Fruit fly (Drosophila melanogaster): Measurements from ENCODE around the gene futsch.

futsch gene

DNA sequence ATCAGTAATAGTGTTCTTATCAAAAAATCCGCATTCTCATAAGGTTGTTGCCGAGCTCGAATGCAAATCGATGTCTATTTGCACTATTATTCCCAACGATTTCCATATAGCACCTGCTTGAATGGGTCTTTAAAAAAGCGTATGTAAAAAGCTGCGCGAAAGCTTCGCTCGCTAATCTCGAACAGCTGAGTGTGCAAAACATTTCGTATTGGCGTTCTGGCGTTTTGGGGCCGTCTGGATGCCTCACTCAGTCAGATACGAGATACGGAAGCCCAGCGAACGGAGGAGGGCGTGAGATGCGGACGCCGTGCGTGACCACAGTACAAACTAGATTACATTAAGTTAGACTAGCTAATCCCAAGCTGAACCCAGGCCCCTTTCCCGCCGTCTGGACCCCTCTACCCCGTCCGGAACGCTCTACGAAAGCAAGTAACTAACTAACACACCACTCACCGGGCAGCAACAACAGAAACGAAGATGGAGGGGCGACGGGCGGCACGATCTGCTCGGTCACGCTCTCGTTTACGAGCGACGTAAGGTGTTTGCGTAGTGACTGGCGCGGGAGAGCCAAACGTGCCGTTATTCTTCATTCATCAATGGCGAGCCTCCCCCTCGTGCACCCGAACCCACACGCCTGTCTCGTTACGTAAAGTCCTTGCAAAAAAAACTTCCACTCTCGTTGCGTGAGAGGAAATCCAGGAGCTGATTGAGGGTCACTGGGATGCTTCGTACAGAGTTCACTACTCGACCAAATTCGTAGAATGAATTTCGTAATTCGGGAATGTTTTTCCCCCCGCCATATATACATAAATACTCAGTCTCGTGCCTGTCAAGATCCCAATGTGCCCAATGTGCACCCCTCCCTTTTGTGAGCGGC lies 57.9 kb downstream of the futsch start (continued):
- TF ChIP-seq CG31365 (tag; optimal IDR thresholded peaks at IDR 0.05): no peak
- no peak for TF ChIP-seq gt (GFP tag; IDR thresholded peaks at IDR 0.05)
- no peak for TF ChIP-seq Nf-YA (GFP tag; IDR thresholded peaks at IDR 0.05)
- no peak for TF ChIP-seq mirr (GFP tag; optimal IDR thresholded peaks at IDR 0.05)
- no peak for TF ChIP-seq Dad (GFP tag; optimal IDR thresholded peaks at IDR 0.05)
- TF ChIP-seq ab (GFP tag; optimal IDR thresholded peaks at IDR 0.05): no peak
- TF ChIP-seq sisA (GFP tag; IDR thresholded peaks at IDR 0.05): no peak
- no peak for TF ChIP-seq br (optimal IDR thresholded peaks at IDR 0.05)
- TF ChIP-seq Ada2b (GFP tag; IDR thresholded peaks at IDR 0.05): no peak
- TF ChIP-seq onecut (GFP tag; IDR thresholded peaks at IDR 0.05): no peak
- no peak for TF ChIP-seq CG8290 (GFP tag; optimal IDR thresholded peaks at IDR 0.05)
- TF ChIP-seq CG8290 (tag; optimal IDR thresholded peaks at IDR 0.05): peak in 1 of 2 experiments; percentile 30
- no peak for TF ChIP-seq CG17568 (GFP tag; optimal IDR thresholded peaks at IDR 0.05)
- TF ChIP-seq CG12769 (tag; optimal IDR thresholded peaks at IDR 0.05): peak; percentile 82
- no peak for TF ChIP-seq CG10979 (tag; optimal IDR thresholded peaks at IDR 0.05)
- peak; percentile 71 for TF ChIP-seq CG34376 (GFP tag; optimal IDR thresholded peaks at IDR 0.05)
- TF ChIP-seq esg (GFP tag; conservative IDR thresholded peaks at IDR 0.05): no peak
- no peak for TF ChIP-seq CG32772 (GFP tag; IDR thresholded peaks at IDR 0.05)
- no peak for TF ChIP-seq CG3847 (GFP tag; IDR thresholded peaks at IDR 0.05)
- TF ChIP-seq Aef1 (GFP tag; IDR thresholded peaks at IDR 0.05): peak; percentile 42; the same call in 1 of the 3 replicates
- no peak for TF ChIP-seq HLH3B (GFP tag; IDR thresholded peaks at IDR 0.05)
- TF ChIP-seq sima (GFP tag; optimal IDR thresholded peaks at IDR 0.05): no peak
- no peak for TF ChIP-seq Stat92E (GFP tag; optimal IDR thresholded peaks at IDR 0.05)
- no peak for TF ChIP-seq GATAe (GFP tag; conservative IDR thresholded peaks at IDR 0.05)
- TF ChIP-seq CG5180 (GFP tag; optimal IDR thresholded peaks at IDR 0.05): no peak
- TF ChIP-seq Sox100B (GFP tag; optimal IDR thresholded peaks at IDR 0.05): no peak
- no peak for TF ChIP-seq Sin3A (optimal IDR thresholded peaks at IDR 0.05)
- no peak for TF ChIP-seq CG11560 (tag; IDR thresholded peaks at IDR 0.05)
- no peak for TF ChIP-seq otp (GFP tag; IDR thresholded peaks at IDR 0.05)
- TF ChIP-seq crp (GFP tag; optimal IDR thresholded peaks at IDR 0.05): peak in 1 of 2 experiments; percentile 71
- peak; percentile 10 for TF ChIP-seq Nf-YC (tag; optimal IDR thresholded peaks at IDR 0.05)
- no peak for TF ChIP-seq jumu (GFP tag; optimal IDR thresholded peaks at IDR 0.05)
- no peak for TF ChIP-seq CG18764 (GFP tag; optimal IDR thresholded peaks at IDR 0.05)
- TF ChIP-seq Mad (GFP tag; optimal IDR thresholded peaks at IDR 0.05): no peak
- TF ChIP-seq en (GFP tag; optimal IDR thresholded peaks at IDR 0.05): no peak
- no peak for TF ChIP-seq hbn (GFP tag; IDR thresholded peaks at IDR 0.05; ENCODE audit: partially characterized antibody)
- TF ChIP-seq Scr (GFP tag; IDR thresholded peaks at IDR 0.05; ENCODE audit: partially characterized antibody): peak; percentile 13; the same call in 1 of the 2 replicates
- TF ChIP-seq CG34422 (GFP tag; IDR thresholded peaks at IDR 0.05): peak; percentile 52; the same call in 1 of the 3 replicates
- no peak for TF ChIP-seq scrt (GFP tag; optimal IDR thresholded peaks at IDR 0.05)
- peak; percentile 90 for TF ChIP-seq cwo (GFP tag; optimal IDR thresholded peaks at IDR 0.05)
- TF ChIP-seq CG31441 (GFP tag; IDR thresholded peaks at IDR 0.05): no peak
- peak; percentile 50 for TF ChIP-seq CG18599 (GFP tag; optimal IDR thresholded peaks at IDR 0.05)
- TF ChIP-seq CG10543 (GFP tag; optimal IDR thresholded peaks at IDR 0.05): peak; percentile 68
- TF ChIP-seq her (GFP tag; optimal IDR thresholded peaks at IDR 0.05): no peak
- no peak for TF ChIP-seq Taf1 (GFP tag; IDR thresholded peaks at IDR 0.05)
- no peak for TF ChIP-seq CG12659 (GFP tag; optimal IDR thresholded peaks at IDR 0.05)
- no peak for TF ChIP-seq row (GFP tag; IDR thresholded peaks at IDR 0.05)
- TF ChIP-seq insv (GFP tag; optimal IDR thresholded peaks at IDR 0.05): no peak
- peak; percentile 34; the same call in 1 of the 2 replicates for TF ChIP-seq CG32532 (GFP tag; IDR thresholded peaks at IDR 0.05)
- no peak for TF ChIP-seq Opbp (GFP tag; IDR thresholded peaks at IDR 0.05; ENCODE audit: partially characterized antibody)

Data from whole organism, embryonic.